Worm (Caenorhabditis elegans): ENCODE results near the gene R04F11.2.

R04F11.2 gene

DNA sequence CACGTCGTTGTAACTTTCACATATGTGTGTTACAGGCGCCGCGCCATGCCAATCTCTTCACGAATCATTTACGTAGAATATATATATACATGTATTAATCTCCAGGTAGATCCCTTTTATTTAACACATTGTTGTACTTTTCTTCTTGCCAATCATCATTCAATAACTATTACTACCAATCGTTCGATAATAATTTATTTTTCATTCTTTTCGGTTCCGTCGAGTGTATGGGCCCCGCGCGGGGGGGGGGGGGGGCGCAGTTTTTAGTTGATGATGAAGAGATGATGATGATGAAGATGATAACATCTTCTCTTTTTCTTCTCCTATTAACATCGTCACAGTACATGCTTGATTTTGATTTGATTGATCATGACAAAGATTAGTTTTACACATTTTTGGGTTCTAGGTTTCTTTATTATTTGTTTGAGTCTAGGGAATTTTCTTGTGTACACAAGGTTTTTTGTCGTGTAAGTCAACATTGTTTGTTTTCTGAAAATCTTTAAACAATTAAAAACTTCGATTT is 18.9 kb upstream of the R04F11.2 start:
- TF ChIP-seq ets-7 (tag; optimal IDR thresholded peaks at IDR 0.05), result no peak
- no peak for TF ChIP-seq sea-1 (GFP tag; conservative IDR thresholded peaks at IDR 0.05)
- no peak for TF ChIP-seq tbx-37 (GFP tag; conservative IDR thresholded peaks at IDR 0.05)
- no peak for TF ChIP-seq tra-4 (tag; optimal IDR thresholded peaks at IDR 0.05)
- TF ChIP-seq flt-1 (GFP tag; IDR thresholded peaks at IDR 0.05), result no peak
- no peak for TF ChIP-seq B0310.2 (tag; optimal IDR thresholded peaks at IDR 0.05)
- no peak for TF ChIP-seq scrt-1 (GFP tag; IDR thresholded peaks at IDR 0.05)
- TF ChIP-seq tbx-11 (GFP tag; IDR thresholded peaks at IDR 0.05), result no peak
- TF ChIP-seq ceh-13 (GFP tag; optimal IDR thresholded peaks at IDR 0.05), result no peak
- TF ChIP-seq F13C5.2 (tag; optimal IDR thresholded peaks at IDR 0.05), result no peak
- TF ChIP-seq hmbx-1 (tag; optimal IDR thresholded peaks at IDR 0.05), result no peak
- TF ChIP-seq hmg-4 (GFP tag; optimal IDR thresholded peaks at IDR 0.05), result no peak
- no peak for TF ChIP-seq ama-1 (optimal IDR thresholded peaks at IDR 0.05)
- no peak for TF ChIP-seq pes-1 (GFP tag; IDR thresholded peaks at IDR 0.05)
- TF ChIP-seq aly-1 (tag; optimal IDR thresholded peaks at IDR 0.05), result no peak
- no peak for TF ChIP-seq ceh-36 (tag; optimal IDR thresholded peaks at IDR 0.05)

DNA sequence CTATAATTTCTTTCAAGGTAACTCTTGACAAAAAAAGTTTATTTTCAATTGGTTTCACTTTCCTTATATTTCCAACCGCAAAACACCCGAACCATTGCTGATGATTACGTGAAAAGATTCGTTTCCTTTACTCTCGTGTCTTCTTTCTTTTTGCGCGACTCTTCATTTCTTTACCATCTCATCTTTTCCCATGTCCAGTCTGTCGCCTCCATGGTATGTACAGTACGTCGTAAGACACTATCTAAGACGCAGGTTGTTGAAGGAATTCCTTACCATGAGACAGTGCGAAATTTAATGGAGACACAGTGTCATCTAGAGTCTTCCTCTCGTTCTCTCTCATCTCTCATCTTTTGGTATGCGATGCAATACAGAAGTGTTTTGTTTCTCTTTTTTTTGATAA is 18.0 kb upstream of the R04F11.2 start:
- TF ChIP-seq tra-4 (tag; optimal IDR thresholded peaks at IDR 0.05), result no peak
- TF ChIP-seq aly-1 (tag; optimal IDR thresholded peaks at IDR 0.05), result no peak
- no peak for TF ChIP-seq scrt-1 (GFP tag; IDR thresholded peaks at IDR 0.05)
- no peak for TF ChIP-seq hmg-4 (GFP tag; optimal IDR thresholded peaks at IDR 0.05)
- no peak for TF ChIP-seq tbx-11 (GFP tag; IDR thresholded peaks at IDR 0.05)
- no peak for TF ChIP-seq hmbx-1 (tag; optimal IDR thresholded peaks at IDR 0.05)
- no peak for TF ChIP-seq flt-1 (GFP tag; IDR thresholded peaks at IDR 0.05)
- TF ChIP-seq B0310.2 (tag; optimal IDR thresholded peaks at IDR 0.05), result no peak
- no peak for TF ChIP-seq ceh-36 (tag; optimal IDR thresholded peaks at IDR 0.05)
- no peak for TF ChIP-seq pes-1 (GFP tag; IDR thresholded peaks at IDR 0.05)
- TF ChIP-seq F13C5.2 (tag; optimal IDR thresholded peaks at IDR 0.05), result no peak
- no peak for TF ChIP-seq sea-1 (GFP tag; conservative IDR thresholded peaks at IDR 0.05)
- no peak for TF ChIP-seq hnd-1 (tag; optimal IDR thresholded peaks at IDR 0.05)
- no peak for TF ChIP-seq ama-1 (optimal IDR thresholded peaks at IDR 0.05)
- TF ChIP-seq tbx-37 (GFP tag; conservative IDR thresholded peaks at IDR 0.05), result no peak
- TF ChIP-seq ets-7 (tag; optimal IDR thresholded peaks at IDR 0.05), result no peak
- TF ChIP-seq ceh-13 (GFP tag; optimal IDR thresholded peaks at IDR 0.05), result no peak

DNA sequence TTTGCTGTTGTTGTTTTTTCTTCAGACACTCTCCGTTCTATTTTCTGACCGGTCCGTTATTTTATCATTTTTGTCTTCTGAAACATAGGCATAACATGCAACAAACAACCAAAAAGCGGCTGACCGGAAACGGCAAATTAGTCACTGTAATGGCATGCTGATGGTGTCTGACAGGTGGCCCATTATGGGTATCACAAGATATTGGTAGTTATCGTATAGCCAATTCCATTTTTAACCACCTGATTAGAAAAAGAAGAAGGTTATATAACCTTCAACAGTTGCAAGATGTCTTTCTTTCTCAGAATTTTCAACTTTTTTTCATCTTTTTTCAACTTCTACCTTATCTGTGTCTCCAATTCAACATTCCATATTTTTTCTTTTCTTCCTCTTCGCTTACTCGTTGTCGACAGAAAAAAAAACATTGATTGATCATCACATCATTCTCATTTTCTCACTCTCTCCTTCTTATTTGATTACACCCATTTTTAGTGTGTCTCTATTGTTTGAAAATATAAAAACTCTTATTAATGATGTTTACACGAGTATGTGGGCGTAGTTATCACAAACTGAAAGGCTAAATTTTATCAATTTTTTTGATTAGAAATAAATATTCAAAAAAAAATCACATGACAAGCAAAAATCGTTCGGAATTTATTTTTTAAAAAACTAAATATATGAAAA is 17.3 kb upstream of the R04F11.2 start:
- TF ChIP-seq B0310.2 (tag; optimal IDR thresholded peaks at IDR 0.05), result no peak
- TF ChIP-seq hmbx-1 (tag; optimal IDR thresholded peaks at IDR 0.05), result no peak
- no peak for TF ChIP-seq ceh-13 (GFP tag; optimal IDR thresholded peaks at IDR 0.05)
- TF ChIP-seq ets-7 (tag; optimal IDR thresholded peaks at IDR 0.05), result no peak
- no peak for TF ChIP-seq F13C5.2 (tag; optimal IDR thresholded peaks at IDR 0.05)

DNA sequence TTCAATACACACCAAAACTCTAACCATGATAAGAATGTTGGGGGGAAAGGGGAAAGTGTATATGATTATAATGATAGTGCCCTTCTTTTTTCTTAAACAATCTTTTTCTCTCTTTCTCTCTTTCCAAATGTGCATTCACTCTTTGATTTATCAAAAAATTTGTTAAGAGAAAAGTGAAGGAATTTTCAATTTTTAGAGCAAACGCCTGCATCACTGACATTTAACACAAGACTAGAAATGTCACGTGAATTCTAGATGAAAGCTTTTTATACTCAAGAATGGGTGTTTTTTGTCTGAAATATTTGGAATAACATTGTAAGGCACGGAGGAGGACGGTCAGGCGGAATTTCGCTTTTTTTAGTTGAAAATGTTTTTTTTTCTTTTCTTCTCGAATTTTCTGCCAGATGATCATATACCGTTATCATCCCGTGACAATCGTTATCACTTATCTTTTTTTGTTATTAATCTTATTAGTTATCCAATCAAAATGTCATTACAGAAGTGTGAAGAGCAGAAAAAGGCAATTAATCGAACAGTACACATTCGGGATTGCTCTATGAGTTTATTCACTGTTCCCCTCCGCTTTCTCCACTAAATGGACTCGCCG is 16.1 kb upstream of the R04F11.2 start, which contains the start of the genes frm-7 and F55C5.17:
TSS of gene frm-7 (plus strand) at position 500 of the 607 bp plus-strand sequence.
TSS of gene F55C5.17 (plus strand) at position 557 of the 607 bp plus-strand sequence.
- TF ChIP-seq tbx-37 (GFP tag; conservative IDR thresholded peaks at IDR 0.05) (no peak), hmbx-1 (tag; optimal IDR thresholded peaks at IDR 0.05) (no peak)

DNA sequence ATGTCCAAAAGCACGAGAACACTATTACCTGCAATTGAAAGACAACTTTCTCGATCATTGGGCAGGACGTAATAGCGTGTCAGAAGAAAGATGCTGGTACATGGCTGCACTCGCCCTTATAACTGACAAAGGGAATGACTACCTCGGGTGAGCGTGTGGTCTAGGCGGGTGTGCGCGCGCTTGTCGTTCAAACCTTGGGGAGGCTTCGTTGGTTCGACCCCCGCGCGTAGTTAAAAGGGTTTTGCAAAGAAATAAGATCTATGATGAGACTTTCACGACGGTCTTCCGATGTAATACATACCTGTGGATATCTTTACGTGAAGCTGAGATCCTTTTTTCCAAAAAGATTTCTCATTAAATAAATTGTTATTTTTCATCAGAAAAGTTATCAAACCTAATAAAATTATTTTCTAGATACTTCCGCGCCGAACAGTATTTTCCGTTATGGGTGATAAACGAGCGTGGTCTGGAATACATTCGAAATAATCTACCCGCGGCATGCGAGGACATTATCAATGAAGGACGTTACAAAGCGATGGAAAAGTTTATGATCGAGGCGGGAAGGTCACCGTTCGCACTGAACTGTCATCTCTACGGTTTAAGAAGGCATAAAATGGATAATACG is 14.6 kb upstream of the R04F11.2 start:
- peak; percentile 100 for TF ChIP-seq ceh-13 (GFP tag; optimal IDR thresholded peaks at IDR 0.05)
- peak; percentile 99 for TF ChIP-seq tra-4 (tag; optimal IDR thresholded peaks at IDR 0.05)
- peak; percentile 100 for TF ChIP-seq aly-1 (tag; optimal IDR thresholded peaks at IDR 0.05)
- TF ChIP-seq pes-1 (GFP tag; IDR thresholded peaks at IDR 0.05), result peak; percentile 99
- peak; percentile 87 for TF ChIP-seq ama-1 (optimal IDR thresholded peaks at IDR 0.05)
- peak; percentile 100 for TF ChIP-seq sea-1 (GFP tag; conservative IDR thresholded peaks at IDR 0.05)
- TF ChIP-seq tbx-37 (GFP tag; conservative IDR thresholded peaks at IDR 0.05), result peak; percentile 100
- peak; percentile 100 for TF ChIP-seq scrt-1 (GFP tag; IDR thresholded peaks at IDR 0.05)
- TF ChIP-seq ets-7 (tag; optimal IDR thresholded peaks at IDR 0.05), result peak; percentile 99
- peak; percentile 100 for TF ChIP-seq B0310.2 (tag; optimal IDR thresholded peaks at IDR 0.05)
- peak; percentile 100 for TF ChIP-seq hmg-4 (GFP tag; optimal IDR thresholded peaks at IDR 0.05)
- peak; percentile 100 for TF ChIP-seq F13C5.2 (tag; optimal IDR thresholded peaks at IDR 0.05)
- TF ChIP-seq flt-1 (GFP tag; IDR thresholded peaks at IDR 0.05), result peak; percentile 100
- peak; percentile 100 for TF ChIP-seq tbx-11 (GFP tag; IDR thresholded peaks at IDR 0.05)
- TF ChIP-seq hmbx-1 (tag; optimal IDR thresholded peaks at IDR 0.05), result peak; percentile 96
- TF ChIP-seq ceh-36 (tag; optimal IDR thresholded peaks at IDR 0.05), result peak; percentile 98
- peak; percentile 98 for TF ChIP-seq hnd-1 (tag; optimal IDR thresholded peaks at IDR 0.05)

DNA sequence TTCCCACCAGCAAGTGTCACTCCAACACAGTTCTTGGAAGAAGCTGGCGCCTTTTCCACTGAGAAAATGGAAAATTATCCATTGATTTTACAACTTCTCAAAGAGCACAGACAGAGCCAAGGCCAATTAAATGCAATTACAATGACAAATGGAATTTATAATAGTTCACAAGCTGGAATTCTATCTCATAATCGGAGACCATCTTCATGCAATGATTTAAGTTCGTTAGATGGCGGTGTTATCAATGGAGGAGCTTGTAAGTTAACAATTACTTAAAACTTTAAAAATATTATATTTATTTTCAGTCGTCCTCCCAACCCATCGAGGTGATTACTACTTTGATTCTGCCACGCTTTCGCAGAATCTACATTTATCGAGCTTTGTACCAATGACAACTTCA is 12.5 kb upstream of the R04F11.2 start:
- no peak for TF ChIP-seq F13C5.2 (tag; optimal IDR thresholded peaks at IDR 0.05)
- TF ChIP-seq hmg-4 (GFP tag; optimal IDR thresholded peaks at IDR 0.05), result no peak
- TF ChIP-seq pes-1 (GFP tag; IDR thresholded peaks at IDR 0.05), result no peak
- no peak for TF ChIP-seq tra-4 (tag; optimal IDR thresholded peaks at IDR 0.05)
- no peak for TF ChIP-seq tbx-37 (GFP tag; conservative IDR thresholded peaks at IDR 0.05)
- no peak for TF ChIP-seq flt-1 (GFP tag; IDR thresholded peaks at IDR 0.05)
- no peak for TF ChIP-seq hnd-1 (tag; optimal IDR thresholded peaks at IDR 0.05)
- no peak for TF ChIP-seq tbx-11 (GFP tag; IDR thresholded peaks at IDR 0.05)
- TF ChIP-seq ceh-36 (tag; optimal IDR thresholded peaks at IDR 0.05), result no peak
- TF ChIP-seq ets-7 (tag; optimal IDR thresholded peaks at IDR 0.05), result no peak
- no peak for TF ChIP-seq B0310.2 (tag; optimal IDR thresholded peaks at IDR 0.05)
- TF ChIP-seq hmbx-1 (tag; optimal IDR thresholded peaks at IDR 0.05), result no peak
- TF ChIP-seq sea-1 (GFP tag; conservative IDR thresholded peaks at IDR 0.05), result no peak
- TF ChIP-seq ceh-13 (GFP tag; optimal IDR thresholded peaks at IDR 0.05), result no peak
- no peak for TF ChIP-seq ama-1 (optimal IDR thresholded peaks at IDR 0.05)
- no peak for TF ChIP-seq scrt-1 (GFP tag; IDR thresholded peaks at IDR 0.05)
- TF ChIP-seq aly-1 (tag; optimal IDR thresholded peaks at IDR 0.05), result no peak

Data from whole organism, early embryonic.